Worm (Caenorhabditis elegans): ENCODE results near the gene rnp-4.

- TF ChIP-seq him-1 (tag; optimal IDR thresholded peaks at IDR 0.05) (no peak), dao-5 (tag; optimal IDR thresholded peaks at IDR 0.05) (no peak)
These were observed 38.4 kb upstream of the rnp-4 start, which contains the start of gene ckb-2 for ce11 chrIII:4367649-4368048.

Measured in whole organism, L4/young adult.